In the genomic region with DNA sequence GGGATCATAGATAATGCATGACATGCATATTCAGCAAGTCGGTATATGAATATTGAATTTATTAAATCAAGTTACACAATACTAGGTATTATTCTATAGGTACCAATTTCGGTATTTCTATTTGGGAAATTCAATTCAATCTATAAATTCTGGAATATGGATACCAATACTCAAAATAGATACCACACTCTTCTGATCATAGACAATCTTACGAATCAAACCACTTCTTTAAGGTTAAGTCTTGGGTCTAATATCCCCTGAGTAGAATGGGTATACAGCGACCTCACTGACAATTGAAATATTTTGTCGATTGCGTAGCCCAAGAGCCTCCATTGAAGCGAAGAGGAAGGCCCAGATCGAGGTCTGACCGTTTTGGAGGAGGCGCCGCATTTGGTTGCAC, we compare ENCODE assay signal across 2 fruit fly cellular contexts.
A peak's percentile ranks its signal among the peaks of the same experiment; 100 is the strongest.
TF ChIP-seq lines count a peak whose summit lies in the region.

No protein-coding gene starts in this region.

- no peak for TF ChIP-seq CTCF in whole organism, embryonic (GFP tag; optimal IDR thresholded peaks at IDR 0.05; lab: Kevin White, UChicago)

TF ChIP-seq in whole organism, embryonic, 481 proteins besides CTCF, POLR2A, EP300 and RAD21:
- TF ChIP-seq CG32532 (GFP tag; IDR thresholded peaks at IDR 0.05; lab: Robert Waterston, UW) (no peak), CG15269 (tag; optimal IDR thresholded peaks at IDR 0.05; lab: Kevin White, UChicago) (peak; percentile 5), CG12659 (GFP tag; optimal IDR thresholded peaks at IDR 0.05; lab: Kevin White, UChicago) (peak; percentile 7), Stat92E (GFP tag; optimal IDR thresholded peaks at IDR 0.05; lab: Kevin White, UChicago) (no peak), CG12391 (tag; optimal IDR thresholded peaks at IDR 0.05; lab: Kevin White, UChicago) (peak; percentile 11), Hr3 (GFP tag; optimal IDR thresholded peaks at IDR 0.05; lab: Kevin White, UChicago) (peak; percentile 1), Ets97D (GFP tag; optimal IDR thresholded peaks at IDR 0.05; lab: Kevin White, UChicago) (no peak), kni (GFP tag; optimal IDR thresholded peaks at IDR 0.05; lab: Kevin White, UChicago) (peak; percentile 60), dmrt11E (tag; optimal IDR thresholded peaks at IDR 0.05; lab: Kevin White, UChicago) (no peak), row (GFP tag; IDR thresholded peaks at IDR 0.05; lab: Robert Waterston, UW) (peak; percentile 41; the same call in 2 of the 3 replicates), gcm (GFP tag; optimal IDR thresholded peaks at IDR 0.05; lab: Kevin White, UChicago) (no peak), chif (GFP tag; optimal IDR thresholded peaks at IDR 0.05; lab: Kevin White, UChicago) (peak in 1 of 2 experiments; percentile 5), PHDP (tag; optimal IDR thresholded peaks at IDR 0.05; lab: Kevin White, UChicago) (peak; percentile 11), grau (tag; optimal IDR thresholded peaks at IDR 0.05; lab: Kevin White, UChicago) (peak; percentile 16), Hr51 (GFP tag; optimal IDR thresholded peaks at IDR 0.05; lab: Kevin White, UChicago) (peak in 1 of 2 experiments; percentile 39), Blimp-1 (GFP tag; optimal IDR thresholded peaks at IDR 0.05; lab: Kevin White, UChicago) (no peak), Ets65A (GFP tag; lab: Kevin White, UChicago) (no peak), Xbp1 (GFP tag; optimal IDR thresholded peaks at IDR 0.05; lab: Kevin White, UChicago) (peak; percentile 20), br (optimal IDR thresholded peaks at IDR 0.05; lab: Kevin White, UChicago) (no peak), CG8388 (GFP tag; optimal IDR thresholded peaks at IDR 0.05; lab: Kevin White, UChicago) (peak; percentile 0), CG30403 (GFP tag; optimal IDR thresholded peaks at IDR 0.05; lab: Kevin White, UChicago) (peak; percentile 5), sd (tag; optimal IDR thresholded peaks at IDR 0.05; lab: Kevin White, UChicago) (peak; percentile 16), ci (GFP tag; IDR thresholded peaks at IDR 0.05; lab: Robert Waterston, UW) (0 out of 3 replicates have a peak, but pooled peaks have one; percentile 46), bsh (GFP tag; optimal IDR thresholded peaks at IDR 0.05; lab: Kevin White, UChicago) (peak in 1 of 2 experiments; percentile 29), Hsf (GFP tag; optimal IDR thresholded peaks at IDR 0.05; lab: Kevin White, UChicago) (peak; percentile 4), CG12769 (tag; optimal IDR thresholded peaks at IDR 0.05; lab: Kevin White, UChicago) (peak; percentile 20), Antp (GFP tag; optimal IDR thresholded peaks at IDR 0.05; lab: Kevin White, UChicago) (peak; percentile 4), Sox102F (GFP tag; optimal IDR thresholded peaks at IDR 0.05; lab: Kevin White, UChicago) (peak; percentile 56), CG8924 (tag; optimal IDR thresholded peaks at IDR 0.05; lab: Kevin White, UChicago) (no peak), CG2120 (GFP tag; optimal IDR thresholded peaks at IDR 0.05; lab: Kevin White, UChicago) (peak; percentile 18), dpn (GFP tag; optimal IDR thresholded peaks at IDR 0.05; lab: Kevin White, UChicago) (peak in 1 of 2 experiments; percentile 29), sna (GFP tag; IDR thresholded peaks at IDR 0.05; lab: Robert Waterston, UW; ENCODE audit: partially characterized antibody) (no peak), CG12942 (GFP tag; optimal IDR thresholded peaks at IDR 0.05; lab: Kevin White, UChicago) (peak; percentile 10), gem (tag; optimal IDR thresholded peaks at IDR 0.05; lab: Kevin White, UChicago) (peak; percentile 52), unpg (GFP tag; optimal IDR thresholded peaks at IDR 0.05; lab: Kevin White, UChicago) (peak; percentile 31), CG1603 (tag; optimal IDR thresholded peaks at IDR 0.05; lab: Kevin White, UChicago) (peak; percentile 35)

TF ChIP-seq in whole organism, prepupa, 60 proteins besides CTCF, POLR2A, EP300 and RAD21:
- TF ChIP-seq CG6854 (GFP tag; optimal IDR thresholded peaks at IDR 0.05; lab: Kevin White, UChicago) (no peak), CG8119 (GFP tag; IDR thresholded peaks at IDR 0.05; lab: Robert Waterston, UW) (peak; percentile 24; the same call in 1 of the 3 replicates), Blimp-1 (GFP tag; optimal IDR thresholded peaks at IDR 0.05; lab: Kevin White, UChicago) (no peak), Sox14 (GFP tag; optimal IDR thresholded peaks at IDR 0.05; lab: Kevin White, UChicago) (no peak), Hr4 (GFP tag; optimal IDR thresholded peaks at IDR 0.05; lab: Kevin White, UChicago) (peak; percentile 32), CG11902 (GFP tag; optimal IDR thresholded peaks at IDR 0.05; lab: Kevin White, UChicago) (no peak), fkh (GFP tag; optimal IDR thresholded peaks at IDR 0.05; lab: Kevin White, UChicago) (no peak), CG31627 (GFP tag; optimal IDR thresholded peaks at IDR 0.05; lab: Kevin White, UChicago) (no peak), CG3032 (tag; optimal IDR thresholded peaks at IDR 0.05; lab: Kevin White, UChicago) (no peak), CG9139 (GFP tag; optimal IDR thresholded peaks at IDR 0.05; lab: Kevin White, UChicago) (no peak), pdm3 (GFP tag; optimal IDR thresholded peaks at IDR 0.05; lab: Kevin White, UChicago) (no peak), Eip75B (GFP tag; optimal IDR thresholded peaks at IDR 0.05; lab: Kevin White, UChicago) (peak; percentile 10), topi (GFP tag; optimal IDR thresholded peaks at IDR 0.05; lab: Kevin White, UChicago) (no peak), dac (GFP tag; optimal IDR thresholded peaks at IDR 0.05; lab: Kevin White, UChicago) (no peak), CG4318 (GFP tag; optimal IDR thresholded peaks at IDR 0.05; lab: Kevin White, UChicago) (no peak), CG15336 (GFP tag; IDR thresholded peaks at IDR 0.05; lab: Robert Waterston, UW) (0 out of 2 replicates have a peak, but pooled peaks have one; percentile 32), Smox (GFP tag; optimal IDR thresholded peaks at IDR 0.05; lab: Kevin White, UChicago) (no peak), Hr38 (GFP tag; optimal IDR thresholded peaks at IDR 0.05; lab: Kevin White, UChicago) (no peak), lz (GFP tag; optimal IDR thresholded peaks at IDR 0.05; lab: Kevin White, UChicago) (no peak), Sox102F (GFP tag; optimal IDR thresholded peaks at IDR 0.05; lab: Kevin White, UChicago) (no peak), CG8319 (GFP tag; optimal IDR thresholded peaks at IDR 0.05; lab: Kevin White, UChicago) (no peak), CG11294 (GFP tag; IDR thresholded peaks at IDR 0.05; lab: Robert Waterston, UW) (no peak), CG32006 (GFP tag; optimal IDR thresholded peaks at IDR 0.05; lab: Kevin White, UChicago) (peak; percentile 44), CG6792 (GFP tag; optimal IDR thresholded peaks at IDR 0.05; lab: Kevin White, UChicago) (no peak), Lpt (GFP tag; optimal IDR thresholded peaks at IDR 0.05; lab: Kevin White, UChicago) (no peak), eg (GFP tag; IDR thresholded peaks at IDR 0.05; lab: Robert Waterston, UW) (no peak), CG3919 (GFP tag; optimal IDR thresholded peaks at IDR 0.05; lab: Kevin White, UChicago) (no peak), dsx (GFP tag; optimal IDR thresholded peaks at IDR 0.05; lab: Kevin White, UChicago; ENCODE audit: poor library complexity, severe bottlenecking) (no peak), esn (GFP tag; optimal IDR thresholded peaks at IDR 0.05; lab: Kevin White, UChicago) (no peak), Hr39 (GFP tag; optimal IDR thresholded peaks at IDR 0.05; lab: Kevin White, UChicago) (peak; percentile 9), salr (GFP tag; optimal IDR thresholded peaks at IDR 0.05; lab: Kevin White, UChicago) (no peak), CG6276 (GFP tag; optimal IDR thresholded peaks at IDR 0.05; lab: Kevin White, UChicago) (no peak), svp (GFP tag; lab: Kevin White, UChicago) (no peak), acj6 (GFP tag; optimal IDR thresholded peaks at IDR 0.05; lab: Kevin White, UChicago) (no peak), CG6808 (GFP tag; optimal IDR thresholded peaks at IDR 0.05; lab: Kevin White, UChicago) (no peak), Eip93F (GFP tag; optimal IDR thresholded peaks at IDR 0.05; lab: Kevin White, UChicago) (no peak)

Comparison
In these comparisons a context has a peak if more than half of its experiments do, and no peak if none do; other contexts are left out.
1. Of the 7 proteins assayed by ChIP-seq in both whole organism, embryonic and whole organism, prepupa: peak only in whole organism, embryonic: Sox102F; only in whole organism, prepupa: Hr39; in both: none; in neither: 5.